Worm (Caenorhabditis elegans) whole organism, midembryonic: Measurements from ENCODE around the gene tag-191.
A peak's percentile ranks its signal among the peaks of the same experiment; 100 is the strongest.

ENCODE experiments used
- T22C8.4 ChIP-seq: fragments of 200-800 bp; sonication (Bioruptor generic); IDR thresholded peaks from 2 replicates; pipeline ENCODE4 v1.3.6; 2022; ENCODE audit warnings: missing genetic modification characterization, missing compliant biosample characterization
- cog-1 ChIP-seq: sonication (generic microtip); optimal IDR thresholded peaks from 2 replicates; lab custom pipeline; 2016; ENCODE audit warnings: missing genetic modification characterization, missing compliant biosample characterization
- flt-1 ChIP-seq: fragments of 200-800 bp; sonication (Bioruptor generic); IDR thresholded peaks from 2 replicates; pipeline ENCODE4 v1.3.6; 2022; ENCODE audit warnings: missing genetic modification characterization, missing compliant biosample characterization
- klf-2 ChIP-seq: fragments of 200-800 bp; sonication (Bioruptor generic); conservative IDR thresholded peaks from 2 replicates; pipeline ENCODE4 v1.3.6; 2022; ENCODE audit warnings: missing genetic modification reagents, missing genetic modification characterization, missing compliant biosample characterization
- med-1 ChIP-seq: sonication (generic microtip); optimal IDR thresholded peaks from 2 replicates; lab custom pipeline; 2017; ENCODE audit warnings: missing genetic modification characterization, mild to moderate bottlenecking, missing compliant biosample characterization, antibody characterized with exemption, missing genetic modification reagents; ENCODE audit not compliant: insufficient read depth
- ref-1 ChIP-seq: fragments of 200-800 bp; sonication (Bioruptor generic); conservative IDR thresholded peaks from 2 replicates; pipeline ENCODE4 v1.3.6; 2022; ENCODE audit warnings: missing genetic modification reagents, missing genetic modification characterization, missing compliant biosample characterization
- tab-1 ChIP-seq: fragments of 200-800 bp; sonication (Bioruptor generic); IDR thresholded peaks from 2 replicates; pipeline ENCODE4 v1.3.6; 2022; ENCODE audit warnings: missing genetic modification characterization, missing compliant biosample characterization
- ztf-23 ChIP-seq: fragments of 200-800 bp; sonication (Bioruptor generic); IDR thresholded peaks from 2 replicates; pipeline ENCODE4 v1.3.6; 2022; ENCODE audit warnings: missing genetic modification reagents, missing genetic modification characterization, missing compliant biosample characterization
- ztf-29 ChIP-seq: fragments of 200-800 bp; sonication (Bioruptor generic); IDR thresholded peaks from 2 replicates; pipeline ENCODE4 v1.3.6; 2022; ENCODE audit warnings: missing genetic modification reagents, missing genetic modification characterization, missing compliant biosample characterization

The tag-191 gene

DNA sequence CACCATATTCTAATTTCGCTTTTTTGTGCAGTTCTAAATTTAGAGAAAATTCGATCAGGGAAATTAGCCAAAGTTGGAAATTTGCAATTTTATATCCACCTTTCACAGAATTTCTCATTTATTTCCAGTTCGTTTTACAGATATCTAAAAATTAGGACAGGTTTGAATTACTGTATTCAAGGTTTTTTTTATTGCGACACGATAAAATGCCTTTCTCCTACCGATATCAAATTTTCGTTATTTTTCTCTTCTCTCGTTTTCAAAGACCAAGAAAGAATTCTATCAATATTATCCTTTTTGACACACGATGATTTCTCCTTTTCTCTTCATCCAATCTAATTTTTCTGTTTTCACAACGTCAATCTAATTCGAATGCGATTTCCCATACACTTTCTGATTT, 10.4 kb upstream of the tag-191 start, which contains the start of gene C53A5.13:
C53A5.13 (plus strand) TSS at position 301 of the 400 bp plus-strand sequence.
- TF ChIP-seq ztf-29 (GFP tag; lab: Robert Waterston, UW): no peak
- TF ChIP-seq T22C8.4 (GFP tag; lab: Robert Waterston, UW): no peak
- no peak for TF ChIP-seq flt-1 (GFP tag; lab: Robert Waterston, UW)
- no peak for TF ChIP-seq med-1 (GFP tag; lab: Kevin White, UChicago)
- TF ChIP-seq klf-2 (GFP tag; lab: Robert Waterston, UW): no peak
- TF ChIP-seq ztf-23: no peak
- no peak for TF ChIP-seq tab-1 (GFP tag; lab: Robert Waterston, UW)
- no peak for TF ChIP-seq cog-1
- TF ChIP-seq ref-1 (GFP tag; lab: Robert Waterston, UW): no peak

DNA sequence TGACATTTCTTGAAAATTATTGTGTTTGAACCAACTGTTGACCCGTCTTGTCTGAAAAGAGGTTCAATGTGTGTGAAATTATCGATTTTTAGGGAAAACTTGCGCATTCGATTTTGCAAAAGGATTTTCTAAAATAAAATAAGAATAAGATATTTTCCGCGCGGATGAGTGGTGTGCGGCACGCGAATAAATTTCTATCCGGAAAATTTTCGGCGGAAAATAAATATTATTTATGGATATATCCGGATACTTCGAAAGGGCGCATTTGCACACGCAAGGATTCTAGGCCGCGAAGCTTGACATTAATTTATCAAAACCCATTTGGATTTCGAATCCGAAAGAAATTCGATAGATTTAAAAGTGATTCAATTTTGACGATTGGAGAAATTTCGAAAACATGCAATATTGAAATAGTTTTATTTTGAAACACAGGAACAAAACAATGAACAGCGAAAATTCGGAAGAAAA, 9.7 kb upstream of the tag-191 start, which contains the start of gene rike-1:
rike-1 (minus strand) TSS at position 51 of the 468 bp plus-strand sequence.
- TF ChIP-seq med-1 (GFP tag; lab: Kevin White, UChicago) (no peak), cog-1 (peak; percentile 3)

DNA sequence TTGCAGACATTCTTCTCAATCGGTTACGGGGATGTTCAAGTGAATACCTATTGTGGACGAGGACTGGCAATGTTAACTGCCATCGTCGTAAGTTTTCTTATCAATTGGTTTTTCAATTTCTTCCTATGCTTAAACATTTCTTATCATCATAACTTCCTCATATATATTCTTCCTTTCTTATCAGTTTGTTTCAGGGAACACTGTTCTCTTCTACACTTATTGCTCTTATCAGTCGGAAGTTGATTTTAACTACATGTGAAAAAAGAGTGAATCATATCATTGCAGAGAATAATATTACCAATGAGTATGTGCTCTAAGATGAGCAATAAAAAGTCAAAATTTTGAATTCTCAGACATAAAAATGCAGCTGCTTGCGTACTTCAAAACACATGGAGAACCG, 6.0 kb upstream of the tag-191 start:
- TF ChIP-seq med-1 (GFP tag; lab: Kevin White, UChicago) (no peak), klf-2 (GFP tag; lab: Robert Waterston, UW) (no peak), cog-1 (no peak), ztf-23 (no peak), flt-1 (GFP tag; lab: Robert Waterston, UW) (no peak), ztf-29 (GFP tag; lab: Robert Waterston, UW) (no peak), ref-1 (GFP tag; lab: Robert Waterston, UW) (no peak), T22C8.4 (GFP tag; lab: Robert Waterston, UW) (no peak), tab-1 (GFP tag; lab: Robert Waterston, UW) (no peak)

DNA sequence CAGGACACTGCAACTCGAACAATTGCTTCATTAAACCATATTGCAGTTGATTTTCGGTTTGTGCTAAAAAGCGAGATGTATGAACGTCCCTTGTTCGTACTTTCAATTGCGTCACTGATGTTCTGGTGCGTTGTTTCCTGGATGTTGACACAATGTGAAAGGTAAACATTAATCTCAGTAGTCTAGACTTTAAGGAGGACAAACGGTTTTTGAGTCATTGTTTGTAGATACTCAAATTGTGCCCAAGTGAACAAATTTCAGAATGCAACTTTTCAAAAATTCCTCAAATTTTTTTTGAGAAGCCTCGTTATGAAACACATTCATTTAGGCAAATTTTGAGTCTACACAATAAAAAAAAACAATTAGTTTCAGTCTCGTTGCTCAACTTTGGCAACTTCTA, 4.8 kb upstream of the tag-191 start:
- TF ChIP-seq ztf-29 (GFP tag; lab: Robert Waterston, UW): no peak
- TF ChIP-seq ztf-23: no peak
- TF ChIP-seq flt-1 (GFP tag; lab: Robert Waterston, UW): no peak
- no peak for TF ChIP-seq klf-2 (GFP tag; lab: Robert Waterston, UW)
- no peak for TF ChIP-seq T22C8.4 (GFP tag; lab: Robert Waterston, UW)
- no peak for TF ChIP-seq cog-1
- no peak for TF ChIP-seq ref-1 (GFP tag; lab: Robert Waterston, UW)
- no peak for TF ChIP-seq med-1 (GFP tag; lab: Kevin White, UChicago)
- TF ChIP-seq tab-1 (GFP tag; lab: Robert Waterston, UW): no peak

DNA sequence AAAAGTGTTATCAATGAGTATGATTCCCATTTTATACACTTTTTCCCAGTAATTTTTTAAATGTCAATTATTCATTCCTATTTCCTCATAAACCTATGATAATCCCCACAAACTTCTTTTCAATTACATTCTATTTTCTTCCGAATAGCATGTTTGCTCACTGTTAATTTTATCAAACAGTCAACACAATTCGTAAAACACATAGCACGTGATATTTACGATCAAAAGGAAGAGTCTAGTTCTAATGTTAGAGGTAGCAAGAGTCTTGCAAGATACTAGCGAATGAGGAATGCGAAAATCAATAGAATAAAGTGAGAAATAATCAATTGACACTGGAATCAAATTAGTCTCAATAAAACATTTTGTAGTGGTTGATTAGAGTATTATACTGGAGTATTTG, 3.2 kb upstream of the tag-191 start:
- TF ChIP-seq flt-1 (GFP tag; lab: Robert Waterston, UW): no peak
- TF ChIP-seq ztf-23: no peak
- no peak for TF ChIP-seq med-1 (GFP tag; lab: Kevin White, UChicago)
- no peak for TF ChIP-seq klf-2 (GFP tag; lab: Robert Waterston, UW)
- no peak for TF ChIP-seq ztf-29 (GFP tag; lab: Robert Waterston, UW)
- TF ChIP-seq ref-1 (GFP tag; lab: Robert Waterston, UW): no peak
- TF ChIP-seq cog-1: no peak
- no peak for TF ChIP-seq tab-1 (GFP tag; lab: Robert Waterston, UW)
- no peak for TF ChIP-seq T22C8.4 (GFP tag; lab: Robert Waterston, UW)

DNA sequence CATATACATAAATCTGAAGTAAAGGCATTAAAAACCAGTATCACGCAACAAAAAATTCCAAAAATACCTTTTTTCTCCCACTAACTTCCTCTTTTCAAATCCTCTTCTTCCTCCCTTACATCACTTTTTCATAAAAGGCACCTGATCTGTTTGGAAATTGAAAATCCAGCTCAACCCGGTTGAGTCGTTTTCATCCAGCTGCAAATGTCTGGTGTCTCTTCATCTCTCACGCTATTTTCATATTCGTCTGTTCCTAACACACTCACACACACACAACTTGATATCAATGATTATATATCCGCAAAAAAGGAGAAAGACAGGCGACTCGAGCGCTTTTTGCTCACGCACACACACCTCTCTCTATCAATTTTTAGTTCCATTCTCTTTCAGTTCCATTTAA, 3.8 kb downstream of the tag-191 start:
- TF ChIP-seq cog-1: no peak
- TF ChIP-seq ztf-29 (GFP tag; lab: Robert Waterston, UW): no peak
- no peak for TF ChIP-seq flt-1 (GFP tag; lab: Robert Waterston, UW)
- no peak for TF ChIP-seq ref-1 (GFP tag; lab: Robert Waterston, UW)
- no peak for TF ChIP-seq med-1 (GFP tag; lab: Kevin White, UChicago)
- no peak for TF ChIP-seq klf-2 (GFP tag; lab: Robert Waterston, UW)
- TF ChIP-seq tab-1 (GFP tag; lab: Robert Waterston, UW): no peak
- no peak for TF ChIP-seq ztf-23
- no peak for TF ChIP-seq T22C8.4 (GFP tag; lab: Robert Waterston, UW)

DNA sequence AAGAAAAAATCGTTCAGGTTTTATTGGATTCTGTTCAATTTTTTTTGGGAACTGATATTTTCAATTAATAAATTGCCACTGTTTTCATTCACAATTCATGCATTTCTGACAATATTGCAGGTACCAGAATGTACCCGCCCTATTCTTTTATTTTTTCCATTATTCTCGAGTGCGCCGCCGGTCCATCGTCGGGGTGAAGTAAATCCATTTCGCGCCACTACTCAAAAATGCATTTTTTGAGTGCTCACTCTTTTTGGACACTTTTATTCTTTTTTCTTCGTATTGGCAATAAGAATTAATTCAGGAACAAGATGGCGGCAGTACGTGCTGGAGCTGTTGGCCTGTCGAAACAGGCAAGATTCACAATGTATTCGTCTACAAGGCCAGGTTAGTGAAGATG, 5.4 kb downstream of the tag-191 start, which contains the start of gene kcnl-4:
kcnl-4 (plus strand) TSS at position 301 of the 400 bp plus-strand sequence.
- TF ChIP-seq med-1 (GFP tag; lab: Kevin White, UChicago): no peak

DNA sequence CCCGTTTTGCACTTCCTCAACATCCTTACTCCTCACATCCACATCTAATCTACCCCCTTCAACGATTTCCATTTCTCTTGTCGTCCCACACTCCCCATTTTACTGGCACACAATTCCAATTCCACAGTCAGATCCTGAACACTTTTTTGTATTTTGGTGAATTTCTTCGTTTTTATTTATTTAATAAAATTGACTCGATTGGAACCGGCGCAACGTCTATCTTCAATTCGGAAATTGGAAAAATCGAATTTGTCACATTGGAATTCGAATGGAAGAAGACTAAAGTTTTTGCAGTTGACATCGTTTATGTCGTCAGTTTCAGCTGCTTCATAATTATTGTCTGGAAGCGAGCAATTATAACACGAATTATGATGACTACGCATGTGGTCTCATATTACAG, 9.0 kb downstream of the tag-191 start:
- TF ChIP-seq ref-1 (GFP tag; lab: Robert Waterston, UW) (no peak), T22C8.4 (GFP tag; lab: Robert Waterston, UW) (no peak), cog-1 (no peak), ztf-29 (GFP tag; lab: Robert Waterston, UW) (no peak), med-1 (GFP tag; lab: Kevin White, UChicago) (no peak)

DNA sequence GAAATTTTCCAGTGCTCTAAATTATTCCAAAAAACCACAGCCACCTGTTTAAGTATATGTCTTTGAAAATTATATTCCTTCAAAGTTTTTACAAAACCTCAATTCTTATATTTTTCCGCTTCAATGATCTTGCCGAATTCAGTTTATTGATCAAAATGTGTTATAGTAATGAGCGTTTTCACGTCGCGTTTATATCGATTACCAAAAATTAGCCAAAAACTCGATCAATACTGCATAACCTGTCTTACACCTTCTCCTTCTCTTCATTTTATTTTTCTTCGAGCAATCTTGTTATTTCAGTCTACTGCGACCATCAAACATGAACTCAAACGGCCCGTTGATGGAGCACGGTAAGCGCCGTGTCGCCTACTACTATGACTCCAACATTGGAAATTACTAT, 11.1 kb downstream of the tag-191 start, which contains the start of gene hda-1:
hda-1 (plus strand) TSS at position 301 of the 400 bp plus-strand sequence.
- TF ChIP-seq ztf-23 (no peak), flt-1 (GFP tag; lab: Robert Waterston, UW) (no peak), ref-1 (GFP tag; lab: Robert Waterston, UW) (no peak), med-1 (GFP tag; lab: Kevin White, UChicago) (no peak), klf-2 (GFP tag; lab: Robert Waterston, UW) (no peak), cog-1 (no peak), T22C8.4 (GFP tag; lab: Robert Waterston, UW) (no peak), ztf-29 (GFP tag; lab: Robert Waterston, UW) (no peak), tab-1 (GFP tag; lab: Robert Waterston, UW) (no peak)
